Worm (Caenorhabditis elegans) whole organism, young adult: ENCODE results near the gene C24D10.4.

Experiments used
- B0035.1 ChIP-seq: sonication (generic microtip); optimal IDR thresholded peaks from 2 replicates; lab custom pipeline; 2016; ENCODE audit warnings: missing genetic modification characterization, mild to moderate bottlenecking, missing compliant biosample characterization, missing genotype, missing genetic modification reagents
- B0261.1 ChIP-seq: sonication (generic microtip); optimal IDR thresholded peaks from 2 replicates; lab custom pipeline; 2016; ENCODE audit warnings: mild to moderate bottlenecking, missing genetic modification characterization, moderate library complexity, missing compliant biosample characterization
- C06A6.2 ChIP-seq: fragments of 200-800 bp; sonication (Bioruptor generic); conservative IDR thresholded peaks from 2 replicates; pipeline ENCODE4 v1.3.6; 2022; ENCODE audit warnings: missing genetic modification characterization, missing compliant biosample characterization
- C17E4.6 ChIP-seq: fragments of 200-800 bp; sonication (Bioruptor generic); IDR thresholded peaks from 2 replicates; pipeline ENCODE4 v1.3.6; 2022; ENCODE audit warnings: missing genetic modification reagents, missing genetic modification characterization, missing compliant biosample characterization
- D2030.7 ChIP-seq: fragments of 200-800 bp; sonication (Bioruptor generic); IDR thresholded peaks from 2 replicates; pipeline ENCODE4 v1.3.6; 2022; ENCODE audit warnings: missing genetic modification reagents, missing genetic modification characterization, missing compliant biosample characterization
- F37B4.10 ChIP-seq: fragments of 200-800 bp; sonication (Bioruptor generic); IDR thresholded peaks from 2 replicates; pipeline ENCODE4 v1.3.6; 2022; ENCODE audit warnings: missing genetic modification characterization, missing compliant biosample characterization
- F55B11.4 ChIP-seq: sonication (generic microtip); optimal IDR thresholded peaks from 2 replicates; lab custom pipeline; 2016; ENCODE audit warnings: missing compliant biosample characterization, missing genetic modification characterization, borderline replicate concordance; ENCODE audit not compliant: insufficient read depth
- F57A8.1 ChIP-seq: fragments of 200-800 bp; sonication (Bioruptor generic); optimal IDR thresholded peaks from 2 replicates; lab custom pipeline; 2018; ENCODE audit warnings: mild to moderate bottlenecking, missing genetic modification characterization, moderate library complexity, missing compliant biosample characterization
- K11D2.4 ChIP-seq: fragments of 200-800 bp; sonication (Bioruptor generic); IDR thresholded peaks from 2 replicates; pipeline ENCODE4 v1.3.6; 2022; ENCODE audit warnings: missing genetic modification reagents, missing genetic modification characterization, missing compliant biosample characterization
- K12H6.12 ChIP-seq: fragments of 200-800 bp; sonication (Bioruptor generic); optimal IDR thresholded peaks from 2 replicates; lab custom pipeline; 2018; ENCODE audit warnings: mild to moderate bottlenecking, missing genetic modification characterization, missing compliant biosample characterization
- T07F8.4 ChIP-seq: sonication (generic microtip); optimal IDR thresholded peaks from 2 replicates; lab custom pipeline; 2016; ENCODE audit warnings: mild to moderate bottlenecking, missing genetic modification characterization, moderate library complexity, missing compliant biosample characterization
- Y79H2A.3 ChIP-seq: fragments of 200-800 bp; sonication (Bioruptor generic); conservative IDR thresholded peaks from 2 replicates; pipeline ENCODE4 v1.3.6; 2022; ENCODE audit warnings: missing genetic modification reagents, missing genetic modification characterization, missing compliant biosample characterization
- Y95B8A.8 ChIP-seq: fragments of 200-800 bp; sonication (Bioruptor generic); IDR thresholded peaks from 2 replicates; pipeline ENCODE4 v1.3.6; 2022; ENCODE audit warnings: missing genetic modification reagents, missing genetic modification characterization, missing compliant biosample characterization
- aptf-2 ChIP-seq: fragments of 200-800 bp; sonication (Bioruptor generic); conservative IDR thresholded peaks from 2 replicates; pipeline ENCODE4 v1.3.6; 2022; ENCODE audit warnings: missing genetic modification reagents, missing genetic modification characterization, missing compliant biosample characterization
- aptf-3 ChIP-seq: fragments of 200-800 bp; sonication (Bioruptor generic); IDR thresholded peaks from 2 replicates; pipeline ENCODE4 v1.3.6; 2022; ENCODE audit warnings: missing genetic modification characterization, missing compliant biosample characterization
- attf-6 ChIP-seq: fragments of 200-800 bp; sonication (Bioruptor generic); IDR thresholded peaks from 2 replicates; pipeline ENCODE4 v1.3.6; 2022; ENCODE audit warnings: missing genetic modification reagents, missing genetic modification characterization, missing compliant biosample characterization
- bed-1 ChIP-seq: fragments of 200-800 bp; sonication (Bioruptor generic); IDR thresholded peaks from 2 replicates; pipeline ENCODE4 v1.3.6; 2022; ENCODE audit warnings: missing genetic modification reagents, missing genetic modification characterization, missing compliant biosample characterization
- cebp-2 ChIP-seq: fragments of 200-800 bp; sonication (Bioruptor generic); IDR thresholded peaks from 2 replicates; pipeline ENCODE4 v1.3.6; 2022; ENCODE audit warnings: missing genetic modification characterization, missing compliant biosample characterization
- ceh-100 ChIP-seq: fragments of 200-800 bp; sonication (Bioruptor generic); IDR thresholded peaks from 2 replicates; pipeline ENCODE4 v1.3.6; 2022; ENCODE audit warnings: missing genetic modification reagents, missing genetic modification characterization, missing compliant biosample characterization
- ceh-40 ChIP-seq: fragments of 200-800 bp; sonication (Bioruptor generic); IDR thresholded peaks from 2 replicates; pipeline ENCODE4 v1.3.6; 2022; ENCODE audit warnings: missing genetic modification characterization, missing compliant biosample characterization
- ceh-58 ChIP-seq: fragments of 200-800 bp; sonication (Bioruptor generic); IDR thresholded peaks from 2 replicates; pipeline ENCODE4 v1.3.6; 2022; ENCODE audit warnings: missing genetic modification characterization, missing compliant biosample characterization
- ceh-91 ChIP-seq: fragments of 200-800 bp; sonication (Bioruptor generic); IDR thresholded peaks from 2 replicates; pipeline ENCODE4 v1.3.6; 2022; ENCODE audit warnings: missing genetic modification reagents, missing genetic modification characterization, missing compliant biosample characterization
- chd-7 ChIP-seq: sonication (generic microtip); optimal IDR thresholded peaks from 2 replicates; lab custom pipeline; 2016; ENCODE audit warnings: mild to moderate bottlenecking, missing genetic modification characterization, moderate library complexity, missing compliant biosample characterization
- dox-1 ChIP-seq: fragments of 200-800 bp; sonication (Bioruptor generic); IDR thresholded peaks from 2 replicates; pipeline ENCODE4 v1.3.6; 2022; ENCODE audit warnings: missing genetic modification reagents, missing genetic modification characterization, missing compliant biosample characterization
- efl-1 ChIP-seq: fragments of 150-350 bp; optimal IDR thresholded peaks from 2 replicates; lab custom pipeline; 2014; ENCODE audit warnings: missing biosample characterization, missing genetic modification reagents, missing genetic modification characterization
- egl-18 ChIP-seq: fragments of 200-800 bp; sonication (Bioruptor generic); IDR thresholded peaks from 2 replicates; pipeline ENCODE4 v1.3.6; 2022; ENCODE audit warnings: missing genetic modification reagents, missing genetic modification characterization, missing compliant biosample characterization
- fkh-3 ChIP-seq: sonication (generic microtip); optimal IDR thresholded peaks from 2 replicates; lab custom pipeline; 2016; ENCODE audit warnings: mild to moderate bottlenecking, missing genetic modification characterization, missing compliant biosample characterization
- hlh-26 ChIP-seq: fragments of 200-800 bp; sonication (Bioruptor generic); conservative IDR thresholded peaks from 2 replicates; pipeline ENCODE4 v1.3.6; 2022; ENCODE audit warnings: missing genetic modification reagents, missing genetic modification characterization, missing compliant biosample characterization
- let-607 ChIP-seq, 2 experiments: fragments of 200-800 bp in 1 of 2; sonication (Bioruptor generic) in 1 of 2; sonication (generic microtip) in 1 of 2; optimal IDR thresholded peaks; 2 replicates each; lab custom pipeline; 2016 to 2018; ENCODE audit warnings: mild to moderate bottlenecking in 2 of 2, missing compliant biosample characterization in 2 of 2, missing genetic modification characterization in 2 of 2, moderate library complexity in 2 of 2, missing genotype in 1 of 2
- lin-26 ChIP-seq: fragments of 200-800 bp; sonication (Bioruptor generic); IDR thresholded peaks from 2 replicates; pipeline ENCODE4 v1.3.6; 2022; ENCODE audit warnings: missing genetic modification reagents, missing genetic modification characterization, missing compliant biosample characterization
- lin-35 ChIP-seq, 3 experiments: fragments of 150-350 bp in 2 of 3; sonication (generic microtip) in 1 of 3; optimal IDR thresholded peaks; 2 replicates each; lab custom pipeline; 2014 to 2018; ENCODE audit warnings: missing biosample characterization in 3 of 3, missing genetic modification characterization in 3 of 3, missing genetic modification reagents in 3 of 3
- lin-54 ChIP-seq: fragments of 200-800 bp; sonication (Bioruptor generic); optimal IDR thresholded peaks from 2 replicates; lab custom pipeline; 2018; ENCODE audit warnings: mild to moderate bottlenecking, missing genetic modification characterization, missing compliant biosample characterization
- lir-1 ChIP-seq: fragments of 200-800 bp; sonication (Bioruptor generic); conservative IDR thresholded peaks from 2 replicates; pipeline ENCODE4 v1.3.6; 2022; ENCODE audit warnings: missing genetic modification reagents, missing genetic modification characterization, missing compliant biosample characterization
- lsy-27 ChIP-seq: sonication (generic microtip); optimal IDR thresholded peaks from 2 replicates; lab custom pipeline; 2017; ENCODE audit warnings: missing genetic modification characterization, mild to moderate bottlenecking, missing compliant biosample characterization, antibody characterized with exemption, missing genotype, borderline replicate concordance; ENCODE audit not compliant: insufficient read depth
- nfya-1 ChIP-seq: sonication (generic microtip); optimal IDR thresholded peaks from 2 replicates; lab custom pipeline; 2017; ENCODE audit warnings: antibody characterized with exemption, missing compliant biosample characterization, missing genetic modification characterization, borderline replicate concordance; ENCODE audit not compliant: insufficient read depth
- nfyb-1 ChIP-seq: fragments of 200-800 bp; sonication (Bioruptor generic); IDR thresholded peaks from 2 replicates; pipeline ENCODE4 v1.3.6; 2022; ENCODE audit warnings: missing genetic modification reagents, missing genetic modification characterization, missing compliant biosample characterization
- nhr-120 ChIP-seq: fragments of 200-800 bp; sonication (Bioruptor generic); IDR thresholded peaks from 2 replicates; pipeline ENCODE4 v1.3.6; 2022; ENCODE audit warnings: missing genetic modification characterization, missing compliant biosample characterization
- nhr-179 ChIP-seq: sonication (generic microtip); optimal IDR thresholded peaks from 2 replicates; lab custom pipeline; 2016; ENCODE audit warnings: mild to moderate bottlenecking, missing genetic modification characterization, missing compliant biosample characterization
- rec-8 ChIP-seq, 2 experiments: sonication (generic microtip); optimal IDR thresholded peaks; 2 replicates each; lab custom pipeline; 2016; ENCODE audit warnings: mild to moderate bottlenecking in 2 of 2, missing genetic modification characterization in 2 of 2, missing genetic modification reagents in 2 of 2, missing genotype in 2 of 2, missing biosample characterization in 1 of 2, missing compliant biosample characterization in 1 of 2, moderate library complexity in 1 of 2
- sea-2 ChIP-seq: fragments of 200-800 bp; sonication (Bioruptor generic); IDR thresholded peaks from 2 replicates; pipeline ENCODE4 v1.3.6; 2022; ENCODE audit warnings: missing genetic modification characterization, missing compliant biosample characterization
- sptf-2 ChIP-seq: fragments of 200-800 bp; sonication (Bioruptor generic); optimal IDR thresholded peaks from 2 replicates; lab custom pipeline; 2018; ENCODE audit warnings: mild to moderate bottlenecking, missing genetic modification characterization, missing compliant biosample characterization
- tbp1 ChIP-seq: fragments of 200-800 bp; sonication (Bioruptor generic); optimal IDR thresholded peaks from 2 replicates; lab custom pipeline; 2018; ENCODE audit warnings: mild to moderate bottlenecking, missing genetic modification characterization, missing compliant biosample characterization
- tlf-1 ChIP-seq: fragments of 200-800 bp; sonication (Bioruptor generic); optimal IDR thresholded peaks from 2 replicates; lab custom pipeline; 2018; ENCODE audit warnings: mild to moderate bottlenecking, missing genetic modification characterization, missing compliant biosample characterization
- ztf-18 ChIP-seq: sonication (generic microtip); optimal IDR thresholded peaks from 2 replicates; lab custom pipeline; 2016; ENCODE audit warnings: missing genotype, mild to moderate bottlenecking, missing genetic modification characterization, missing compliant biosample characterization
- ztf-25 ChIP-seq: fragments of 200-800 bp; sonication (Bioruptor generic); IDR thresholded peaks from 2 replicates; pipeline ENCODE4 v1.3.6; 2022; ENCODE audit warnings: missing genetic modification reagents, missing genetic modification characterization, missing compliant biosample characterization
- ztf-26 ChIP-seq: sonication (generic microtip); optimal IDR thresholded peaks from 2 replicates; lab custom pipeline; 2017; ENCODE audit warnings: missing genetic modification characterization, missing compliant biosample characterization
- ztf-28 ChIP-seq: fragments of 200-800 bp; sonication (Bioruptor generic); IDR thresholded peaks from 2 replicates; pipeline ENCODE4 v1.3.6; 2022; ENCODE audit warnings: missing genetic modification reagents, missing genetic modification characterization, missing compliant biosample characterization
- ztf-3 ChIP-seq: fragments of 200-800 bp; sonication (Bioruptor generic); optimal IDR thresholded peaks from 2 replicates; lab custom pipeline; 2018; ENCODE audit warnings: mild to moderate bottlenecking, missing genetic modification characterization, missing compliant biosample characterization

C24D10.4 gene

ce11 chrIV:5183755-5184166 lies 23.4 kb downstream of the C24D10.4 start, which contains the start of gene W03F8.4 (continued):
- TF ChIP-seq bed-1 (GFP tag; lab: Robert Waterston, UW) (0 out of 2 replicates have a peak, but pooled peaks have one; percentile 70), lin-35 (GFP tag; optimal IDR thresholded peaks at IDR 0.05; lab: Kevin White, UChicago) (peak; percentile 41 to 97 (median 82)), fkh-3 (tag; lab: Kevin White, UChicago) (no peak), lin-26 (GFP tag; lab: Robert Waterston, UW) (0 out of 2 replicates have a peak, but pooled peaks have one; percentile 35), D2030.7 (GFP tag; lab: Robert Waterston, UW) (peak; percentile 87), sea-2 (no peak), nhr-179 (tag; lab: Kevin White, UChicago) (no peak), ceh-91 (peak; percentile 73), aptf-2 (GFP tag; lab: Robert Waterston, UW) (no peak), lsy-27 (no peak), sptf-2 (GFP tag; lab: Kevin White, UChicago) (no peak), hlh-26 (GFP tag; lab: Robert Waterston, UW) (no peak), ztf-26 (tag; lab: Kevin White, UChicago) (peak; percentile 84), ztf-3 (GFP tag; lab: Kevin White, UChicago) (no peak), cebp-2 (no peak), efl-1 (peak; percentile 91), ztf-18 (peak; percentile 98), chd-7 (peak; percentile 36), ceh-58 (no peak), ceh-100 (peak; percentile 83), dox-1 (GFP tag; lab: Robert Waterston, UW) (peak; percentile 96), nfyb-1 (GFP tag; lab: Robert Waterston, UW) (peak; percentile 89), rec-8 (tag; optimal IDR thresholded peaks at IDR 0.05; lab: Kevin White, UChicago) (no peak), F57A8.1 (GFP tag; lab: Kevin White, UChicago) (no peak), Y79H2A.3 (GFP tag; lab: Robert Waterston, UW) (no peak), attf-6 (GFP tag; lab: Robert Waterston, UW) (peak; percentile 88), B0261.1 (tag; lab: Kevin White, UChicago) (peak; percentile 0), B0035.1 (no peak), Y95B8A.8 (GFP tag; lab: Robert Waterston, UW) (0 out of 2 replicates have a peak, but pooled peaks have one; percentile 19), K11D2.4 (peak; percentile 91), lir-1 (GFP tag; lab: Robert Waterston, UW) (peak; percentile 77), F55B11.4 (tag; lab: Kevin White, UChicago) (no peak), let-607 (tag; optimal IDR thresholded peaks at IDR 0.05; lab: Kevin White, UChicago) (peak; percentile 70 to 87), T07F8.4 (tag; lab: Kevin White, UChicago) (no peak), C17E4.6 (GFP tag; lab: Robert Waterston, UW) (peak; percentile 76; the same call in 1 of the 2 replicates), lin-54 (peak; percentile 99), nfya-1 (no peak), F37B4.10 (GFP tag; lab: Robert Waterston, UW) (no peak), ceh-40 (GFP tag; lab: Robert Waterston, UW) (no peak), C06A6.2 (peak; percentile 83), ztf-25 (GFP tag; lab: Robert Waterston, UW) (no peak), ztf-28 (GFP tag; lab: Robert Waterston, UW) (0 out of 2 replicates have a peak, but pooled peaks have one; percentile 76), tlf-1 (GFP tag; lab: Kevin White, UChicago) (peak; percentile 91), tbp1 (GFP tag; lab: Kevin White, UChicago) (peak; percentile 75), nhr-120 (GFP tag; lab: Robert Waterston, UW) (no peak), aptf-3 (GFP tag; lab: Robert Waterston, UW) (no peak), K12H6.12 (tag; lab: Kevin White, UChicago) (peak; percentile 44), egl-18 (GFP tag; lab: Robert Waterston, UW) (0 out of 2 replicates have a peak, but pooled peaks have one; percentile 64)
